Fruit fly (Drosophila melanogaster): ENCODE results near the gene CG3713.

- TF ChIP-seq CG4730 (GFP tag; IDR thresholded peaks at IDR 0.05) (no peak), CG15601 (tag; optimal IDR thresholded peaks at IDR 0.05) (no peak), CG14710 (tag; optimal IDR thresholded peaks at IDR 0.05) (no peak), CG13894 (tag; optimal IDR thresholded peaks at IDR 0.05) (no peak), Blimp-1 (GFP tag; optimal IDR thresholded peaks at IDR 0.05) (no peak), CG31224 (GFP tag; IDR thresholded peaks at IDR 0.05) (no peak), Adf1 (GFP tag; IDR thresholded peaks at IDR 0.05) (no peak), Dfd (GFP tag; optimal IDR thresholded peaks at IDR 0.05) (no peak), CG32767 (GFP tag; IDR thresholded peaks at IDR 0.05) (no peak), Jarid2 (GFP tag; optimal IDR thresholded peaks at IDR 0.05) (no peak), klu (GFP tag; IDR thresholded peaks at IDR 0.05) (no peak), CG13624 (GFP tag; optimal IDR thresholded peaks at IDR 0.05) (no peak), seq (GFP tag; IDR thresholded peaks at IDR 0.05) (no peak)
Observed at dm6 chrX:847057-847456, at the start of gene CG3713.

All from whole organism, embryonic.